Fruit fly (Drosophila melanogaster) whole organism, embryonic: ENCODE data around the gene CG43249.

Experiments used
- CG10654 ChIP-seq: fragments of 200-800 bp; sonication (Bioruptor generic); optimal IDR thresholded peaks from 2 replicates; lab custom pipeline; 2016; ENCODE audit warnings: missing biosample characterization, missing genetic modification characterization
- CG42726 ChIP-seq: fragments of 200-800 bp; sonication (Bioruptor generic); IDR thresholded peaks from 2 replicates; pipeline ENCODE4 v1.3.6; 2022; ENCODE audit warnings: missing biosample characterization, missing genetic modification characterization; ENCODE audit not compliant: partially characterized antibody
- HLH54F ChIP-seq: fragments of 200-800 bp; sonication (Bioruptor generic); optimal IDR thresholded peaks from 3 replicates; lab custom pipeline; 2016; ENCODE audit warnings: missing biosample characterization, missing genetic modification characterization
- Mes4 ChIP-seq: fragments of 200-800 bp; sonication (Bioruptor generic); optimal IDR thresholded peaks from 2 replicates; lab custom pipeline; 2016; ENCODE audit warnings: missing biosample characterization, missing genetic modification characterization
- Mrtf ChIP-seq: fragments of 200-800 bp; sonication (Bioruptor generic); IDR thresholded peaks from 3 replicates; pipeline ENCODE4 v1.3.6; 2022; ENCODE audit warnings: missing biosample characterization, missing genetic modification characterization
- Sin3A ChIP-seq: fragments of >200 bp; optimal IDR thresholded peaks from 2 replicates; lab custom pipeline; 2018
- hbn ChIP-seq: fragments of 200-800 bp; sonication (Bioruptor generic); IDR thresholded peaks from 2 replicates; pipeline ENCODE4 v1.3.6; 2022; ENCODE audit warnings: missing biosample characterization, missing genetic modification characterization; ENCODE audit not compliant: partially characterized antibody
- nerfin-1 ChIP-seq: fragments of 200-800 bp; sonication (Bioruptor generic); optimal IDR thresholded peaks from 3 replicates; lab custom pipeline; 2019; ENCODE audit warnings: missing biosample characterization, mild to moderate bottlenecking, missing genetic modification characterization, moderate library complexity
- pros ChIP-seq: fragments of 200-800 bp; sonication (Bioruptor generic); optimal IDR thresholded peaks from 3 replicates; lab custom pipeline; 2019; ENCODE audit warnings: missing biosample characterization, mild to moderate bottlenecking, missing genetic modification characterization, moderate library complexity

DNA sequence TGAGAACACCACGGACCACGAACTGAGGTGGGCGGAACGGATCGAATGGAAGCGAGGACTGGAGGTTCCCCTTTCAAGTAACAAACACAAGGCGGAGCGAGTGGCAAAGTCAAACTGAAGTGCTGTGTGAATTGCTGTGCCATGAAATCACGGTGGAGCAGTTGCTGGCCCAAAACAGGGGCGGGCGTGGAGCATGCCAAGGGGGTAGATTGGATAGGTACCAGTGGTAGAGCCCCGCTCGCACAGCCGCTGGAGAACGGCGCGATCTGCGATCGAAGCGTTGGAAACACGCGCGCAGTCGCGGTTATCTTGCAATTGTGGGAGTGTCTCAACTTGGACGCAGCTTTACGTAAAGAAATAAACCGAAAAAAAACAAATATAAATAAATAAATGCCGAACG, 23.7 kb downstream of the CG43249 start, which contains the start of gene CG13038:
- no peak for TF ChIP-seq Mes4 (GFP tag; lab: Kevin White, UChicago)
- TF ChIP-seq HLH54F (GFP tag; lab: Kevin White, UChicago) = no peak
- TF ChIP-seq CG10654 = no peak
- 0 out of 3 replicates have a peak, but pooled peaks have one; percentile 29 for TF ChIP-seq Mrtf (GFP tag; lab: Robert Waterston, UW)
- no peak for TF ChIP-seq Sin3A
- no peak for TF ChIP-seq nerfin-1 (tag; lab: Kevin White, UChicago)
- TF ChIP-seq hbn (GFP tag; lab: Robert Waterston, UW) = no peak
- no peak for TF ChIP-seq pros (GFP tag; lab: Kevin White, UChicago)
- TF ChIP-seq CG42726 (GFP tag; lab: Robert Waterston, UW) = no peak
